Worm (Caenorhabditis elegans) whole organism, L4/young adult: ENCODE measurements around the gene har-1.

ENCODE experiments used
- W03F9.2 ChIP-seq: fragments of 150-350 bp; optimal IDR thresholded peaks from 2 replicates; lab custom pipeline; 2014; ENCODE audit warnings: missing biosample characterization, missing genetic modification characterization
- dao-5 ChIP-seq: sonication (generic microtip); optimal IDR thresholded peaks from 2 replicates; lab custom pipeline; 2016; ENCODE audit warnings: missing genotype, missing genetic modification characterization, moderate library complexity, missing compliant biosample characterization
- him-1 ChIP-seq: sonication (generic microtip); optimal IDR thresholded peaks from 2 replicates; lab custom pipeline; 2016; ENCODE audit warnings: missing genotype, missing genetic modification reagents, missing genetic modification characterization, missing compliant biosample characterization

har-1 gene

ce11 chrIII:4151548-4152104, at the start of gene har-1, which contains the start of gene wht-3:
TSS of gene har-1 (plus strand) at chrIII:4152054.
TSS of gene wht-3 (minus strand) at chrIII:4151598.
- TF ChIP-seq dao-5 (tag; lab: Kevin White, UChicago): no peak
- no peak for TF ChIP-seq W03F9.2 (tag; lab: Kevin White, UChicago)

DNA sequence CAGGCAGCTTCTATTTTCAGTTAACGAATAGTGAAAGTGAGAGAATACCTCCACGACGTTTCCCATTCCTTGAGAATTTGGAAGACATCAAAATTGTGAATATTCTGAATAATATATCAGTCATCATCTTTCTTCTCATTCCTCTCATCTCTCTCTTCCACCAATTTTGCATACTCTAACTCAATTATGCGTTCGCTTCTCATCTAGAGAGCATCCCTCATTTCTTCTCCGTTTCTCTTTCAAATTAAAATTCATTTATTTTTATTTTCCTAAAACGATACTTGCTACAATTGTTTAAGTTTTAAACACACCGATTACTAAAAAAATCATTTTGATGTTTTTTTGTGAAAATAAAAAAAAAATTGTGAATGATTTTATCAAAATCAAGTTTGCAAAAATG, 48.7 kb upstream of the har-1 start:
- TF ChIP-seq W03F9.2 (tag; lab: Kevin White, UChicago) (no peak), him-1 (tag; lab: Kevin White, UChicago) (no peak), dao-5 (tag; lab: Kevin White, UChicago) (no peak)

DNA sequence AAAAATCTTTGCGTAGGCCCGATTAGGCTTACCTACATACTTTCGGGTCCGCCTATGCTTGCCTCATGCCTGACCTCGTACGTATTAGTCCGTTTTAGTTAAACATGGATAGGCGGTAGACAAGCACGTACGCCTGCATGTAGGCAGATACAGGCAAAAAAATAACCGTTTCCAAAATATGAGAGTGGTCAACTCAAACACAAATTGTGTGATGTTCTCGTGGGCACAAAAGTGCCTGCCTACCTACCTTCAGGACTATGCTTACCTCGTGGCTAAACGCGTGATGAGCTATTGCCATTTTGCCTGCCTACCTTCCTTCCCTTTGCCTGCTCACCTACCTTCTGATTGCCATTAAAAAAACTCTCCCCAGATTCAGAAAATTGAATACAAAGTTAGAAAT, 45.2 kb upstream of the har-1 start:
- TF ChIP-seq him-1 (tag; lab: Kevin White, UChicago) (no peak), dao-5 (tag; lab: Kevin White, UChicago) (no peak), W03F9.2 (tag; lab: Kevin White, UChicago) (no peak)

ce11 chrIII:4107227-4107626, 44.6 kb upstream of the har-1 start:
- TF ChIP-seq W03F9.2 (tag; lab: Kevin White, UChicago) (no peak), him-1 (tag; lab: Kevin White, UChicago) (no peak), dao-5 (tag; lab: Kevin White, UChicago) (no peak)

- TF ChIP-seq W03F9.2 (tag; lab: Kevin White, UChicago) (no peak), dao-5 (tag; lab: Kevin White, UChicago) (no peak), him-1 (tag; lab: Kevin White, UChicago) (no peak)
Measured at ce11 chrIII:4107929-4108520, 43.8 kb upstream of the har-1 start.

DNA sequence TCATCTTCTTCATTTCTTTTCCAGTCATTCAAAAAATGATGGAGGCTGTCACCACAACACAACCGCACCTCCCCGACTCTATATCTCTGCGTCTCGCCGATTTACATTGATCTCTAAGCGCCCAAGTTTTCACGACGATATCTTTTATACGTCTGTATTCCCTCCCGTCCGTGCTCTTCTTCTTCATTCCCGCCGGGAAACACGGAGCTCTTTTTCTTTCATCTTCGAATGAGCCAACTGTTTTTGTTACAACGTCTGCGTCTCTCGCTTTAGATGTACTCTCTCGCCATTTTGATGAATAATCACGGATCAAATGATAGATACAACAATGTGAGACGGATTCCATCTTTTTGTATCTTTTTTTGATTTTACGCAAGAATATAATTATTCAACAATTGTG, 38.3 kb upstream of the har-1 start:
- TF ChIP-seq him-1 (tag; lab: Kevin White, UChicago): no peak
- no peak for TF ChIP-seq dao-5 (tag; lab: Kevin White, UChicago)
- no peak for TF ChIP-seq W03F9.2 (tag; lab: Kevin White, UChicago)

- no peak for TF ChIP-seq dao-5 (tag; lab: Kevin White, UChicago)
- no peak for TF ChIP-seq W03F9.2 (tag; lab: Kevin White, UChicago)
- no peak for TF ChIP-seq him-1 (tag; lab: Kevin White, UChicago)
Measured at ce11 chrIII:4115085-4115484, 36.8 kb upstream of the har-1 start, which contains the start of gene unc-103. TSS of gene unc-103 (plus strand) at chrIII:4115385.

DNA sequence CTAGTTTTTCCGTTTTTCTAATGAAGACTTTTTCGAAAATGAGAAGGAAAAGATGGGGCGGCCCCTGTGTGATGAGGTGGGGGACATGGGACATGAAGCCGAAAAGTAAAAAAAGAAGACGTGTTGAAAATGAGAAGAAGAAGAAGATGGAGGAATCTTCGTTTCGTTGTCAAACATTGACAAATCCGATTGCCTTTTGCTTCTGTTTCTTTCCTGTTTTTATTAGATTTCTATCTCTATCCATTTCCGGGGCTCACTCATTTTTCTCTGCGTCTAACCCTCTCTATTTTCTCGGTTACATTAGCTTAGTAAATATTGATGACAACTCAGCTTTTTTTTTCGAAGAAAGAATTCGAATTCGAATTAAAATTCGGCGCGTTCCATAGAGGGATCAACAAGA, 32.1 kb upstream of the har-1 start:
- TF ChIP-seq dao-5 (tag; lab: Kevin White, UChicago): no peak
- TF ChIP-seq him-1 (tag; lab: Kevin White, UChicago): no peak
- TF ChIP-seq W03F9.2 (tag; lab: Kevin White, UChicago): no peak

DNA sequence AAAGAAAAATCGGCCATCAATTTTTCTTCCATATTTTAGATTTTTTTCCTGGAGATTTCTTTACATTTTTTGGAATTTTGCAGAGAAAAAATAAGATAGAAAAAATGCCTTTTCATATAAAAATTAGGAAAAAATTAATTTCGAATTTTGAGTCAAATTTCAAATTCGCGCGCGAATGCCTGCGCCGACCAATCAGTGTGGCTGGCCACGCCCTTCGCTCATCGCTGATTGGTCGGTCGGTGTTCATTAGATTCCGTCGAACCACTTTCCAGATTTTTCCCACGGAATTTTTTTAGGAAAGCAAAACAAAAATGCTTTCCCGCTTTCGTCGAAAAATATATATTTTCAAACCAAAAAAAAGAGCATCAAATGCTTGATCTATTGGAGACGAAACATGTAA, 31.5 kb upstream of the har-1 start:
- TF ChIP-seq dao-5 (tag; lab: Kevin White, UChicago): no peak
- TF ChIP-seq him-1 (tag; lab: Kevin White, UChicago): no peak
- no peak for TF ChIP-seq W03F9.2 (tag; lab: Kevin White, UChicago)

- TF ChIP-seq him-1 (tag; lab: Kevin White, UChicago) (no peak), dao-5 (tag; lab: Kevin White, UChicago) (no peak), W03F9.2 (tag; lab: Kevin White, UChicago) (no peak)
Measured at ce11 chrIII:4123277-4123676, 28.6 kb upstream of the har-1 start.

ce11 chrIII:4123900-4124299, 28.0 kb upstream of the har-1 start:
- TF ChIP-seq W03F9.2 (tag; lab: Kevin White, UChicago) (no peak), him-1 (tag; lab: Kevin White, UChicago) (no peak), dao-5 (tag; lab: Kevin White, UChicago) (no peak)

DNA sequence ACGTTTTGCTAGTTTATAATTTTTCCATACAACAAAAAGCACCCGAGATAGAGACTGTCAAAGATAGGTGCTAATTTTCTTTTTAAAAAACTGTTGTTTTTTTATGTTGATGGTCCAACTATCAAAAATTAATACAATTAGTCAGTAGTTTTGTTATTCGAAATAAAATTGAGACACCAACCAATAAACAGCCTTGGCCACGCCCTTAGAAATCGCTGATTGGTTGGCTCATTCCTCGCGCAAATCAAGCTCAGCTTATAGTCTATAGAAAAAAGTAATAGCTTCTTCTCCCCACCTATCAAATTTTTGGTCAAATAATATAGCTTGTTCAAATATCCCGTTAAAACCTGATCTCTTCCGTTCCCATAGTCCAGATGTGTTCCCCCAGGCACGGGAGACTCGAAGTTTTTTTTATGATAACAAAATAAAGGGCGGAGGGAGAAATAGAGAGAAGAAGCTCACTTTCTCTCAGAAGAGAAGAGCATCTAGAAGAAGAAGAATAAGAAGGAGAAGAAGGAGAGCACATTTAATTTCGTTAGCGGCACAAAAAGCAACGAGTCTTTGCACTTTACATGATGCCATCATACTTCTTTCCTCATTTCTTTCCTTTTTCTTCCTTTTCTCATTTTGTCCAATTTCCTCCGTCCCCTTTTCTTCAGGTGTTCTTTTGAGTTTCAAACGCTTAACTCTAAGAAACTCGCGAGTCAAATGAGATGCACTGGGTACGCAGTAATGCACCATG, 19.9 kb upstream of the har-1 start:
- TF ChIP-seq dao-5 (tag; lab: Kevin White, UChicago) (no peak), him-1 (tag; lab: Kevin White, UChicago) (no peak)

DNA sequence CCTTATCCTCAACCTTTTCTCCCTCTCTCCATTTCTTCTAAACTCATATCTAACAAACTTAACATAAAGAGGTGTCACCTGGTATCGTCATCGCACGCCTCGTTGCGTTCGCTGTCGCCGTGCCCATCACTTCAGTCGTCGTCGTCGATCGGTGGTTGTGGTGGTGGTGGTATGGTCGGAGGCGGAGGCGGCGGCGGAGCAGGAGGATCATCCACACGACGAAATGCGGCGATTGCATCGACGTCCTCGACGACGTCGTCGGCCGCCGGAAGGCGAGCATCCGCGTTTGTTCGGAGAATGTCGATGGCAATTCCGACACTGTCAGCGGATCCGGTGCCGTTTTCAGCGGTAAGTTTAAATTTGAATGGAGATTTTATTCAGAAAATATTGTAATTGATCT, 17.8 kb upstream of the har-1 start:
- TF ChIP-seq him-1 (tag; lab: Kevin White, UChicago): no peak
- TF ChIP-seq dao-5 (tag; lab: Kevin White, UChicago): no peak
- TF ChIP-seq W03F9.2 (tag; lab: Kevin White, UChicago): no peak
